Fruit fly (Drosophila melanogaster): ENCODE data around the gene gzl.

dm6 chr3R:6334906-6335433 lies 47.7 kb upstream of the gzl start, which contains the start of gene Osi19:
- no peak for TF ChIP-seq Drgx (GFP tag; IDR thresholded peaks at IDR 0.05)
- TF ChIP-seq CG6813 (GFP tag; optimal IDR thresholded peaks at IDR 0.05) = no peak
- TF ChIP-seq D19B (GFP tag; optimal IDR thresholded peaks at IDR 0.05) = no peak
- no peak for TF ChIP-seq CG12299 (tag; optimal IDR thresholded peaks at IDR 0.05)
- TF ChIP-seq pan (optimal IDR thresholded peaks at IDR 0.05) = no peak
- no peak for TF ChIP-seq pan (GFP tag; optimal IDR thresholded peaks at IDR 0.05 in 1 of 2, IDR thresholded peaks at IDR 0.05 in 1 of 2)
- TF ChIP-seq otp (GFP tag; IDR thresholded peaks at IDR 0.05) = no peak
- TF ChIP-seq CG3726 (GFP tag; IDR thresholded peaks at IDR 0.05) = no peak
